Fruit fly (Drosophila melanogaster) whole organism, pupa: ENCODE results near the gene CG13005.

ENCODE experiments used
- CG10348 ChIP-seq: fragments of 200-800 bp; sonication (Bioruptor generic); IDR thresholded peaks from 2 replicates; pipeline ENCODE4 v1.3.6; 2022; ENCODE audit warnings: missing biosample characterization, missing genetic modification characterization
- CG13204 ChIP-seq: fragments of 200-800 bp; sonication (Bioruptor generic); optimal IDR thresholded peaks from 2 replicates; lab custom pipeline; 2018; ENCODE audit warnings: missing biosample characterization, mild to moderate bottlenecking, missing genetic modification characterization, moderate library complexity
- CG15710 ChIP-seq: fragments of 200-800 bp; sonication (Bioruptor generic); optimal IDR thresholded peaks from 2 replicates; lab custom pipeline; 2018; ENCODE audit warnings: missing biosample characterization, mild to moderate bottlenecking, missing genetic modification characterization, moderate library complexity
- CG32121 ChIP-seq: fragments of 200-800 bp; sonication (Bioruptor generic); IDR thresholded peaks from 2 replicates; pipeline ENCODE4 v1.3.6; 2022; ENCODE audit warnings: missing biosample characterization, missing genetic modification characterization
- CG34367 ChIP-seq: fragments of 200-800 bp; sonication (Bioruptor generic); optimal IDR thresholded peaks from 2 replicates; lab custom pipeline; 2018; ENCODE audit warnings: missing biosample characterization, mild to moderate bottlenecking, missing genetic modification characterization
- CG4496 ChIP-seq: fragments of 200-800 bp; sonication (Bioruptor generic); IDR thresholded peaks from 3 replicates; pipeline ENCODE4 v1.3.6; 2022; ENCODE audit warnings: missing biosample characterization, missing genetic modification characterization
- CG8159 ChIP-seq: fragments of 200-800 bp; sonication (Bioruptor generic); optimal IDR thresholded peaks from 3 replicates; lab custom pipeline; 2018; ENCODE audit warnings: missing biosample characterization, mild to moderate bottlenecking, missing genetic modification characterization, moderate library complexity
- CG8301 ChIP-seq: fragments of 200-800 bp; sonication (Bioruptor generic); optimal IDR thresholded peaks from 2 replicates; lab custom pipeline; 2018; ENCODE audit warnings: missing biosample characterization, mild to moderate bottlenecking, missing genetic modification characterization
- EcR ChIP-seq: fragments of 200-800 bp; sonication (Bioruptor generic); optimal IDR thresholded peaks from 3 replicates; lab custom pipeline; 2019; ENCODE audit warnings: missing biosample characterization, missing genetic modification characterization, mild to moderate bottlenecking, moderate library complexity, missing genetic modification reagents
- Ets98B ChIP-seq: fragments of 200-800 bp; sonication (Bioruptor generic); IDR thresholded peaks from 2 replicates; pipeline ENCODE4 v1.3.6; 2022; ENCODE audit warnings: missing biosample characterization, missing genetic modification characterization
- Pif1A ChIP-seq: fragments of 200-800 bp; sonication (Bioruptor generic); optimal IDR thresholded peaks from 3 replicates; lab custom pipeline; 2016; ENCODE audit warnings: missing biosample characterization, missing genetic modification characterization
- Pif1B ChIP-seq: fragments of 200-800 bp; sonication (Bioruptor generic); optimal IDR thresholded peaks from 3 replicates; lab custom pipeline; 2016; ENCODE audit warnings: missing biosample characterization, missing genetic modification characterization
- fd96Ca ChIP-seq: fragments of 200-800 bp; sonication (Bioruptor generic); IDR thresholded peaks from 3 replicates; pipeline ENCODE4 v1.3.6; 2022; ENCODE audit warnings: missing biosample characterization, missing genetic modification characterization
- gl ChIP-seq: fragments of 200-800 bp; sonication (Bioruptor generic); optimal IDR thresholded peaks from 2 replicates; lab custom pipeline; 2018; ENCODE audit warnings: missing biosample characterization, mild to moderate bottlenecking, missing genetic modification characterization

- TF ChIP-seq CG4496 (GFP tag; lab: Robert Waterston, UW) (no peak), CG15710 (no peak), CG34367 (tag; lab: Kevin White, UChicago) (no peak), CG8301 (no peak), CG10348 (GFP tag; lab: Robert Waterston, UW) (no peak), Pif1B (GFP tag; lab: Kevin White, UChicago) (no peak), CG8159 (tag; lab: Kevin White, UChicago) (no peak), gl (no peak), EcR (GFP tag; lab: Kevin White, UChicago) (no peak), fd96Ca (GFP tag; lab: Robert Waterston, UW) (no peak), CG13204 (GFP tag; lab: Kevin White, UChicago) (no peak), Ets98B (no peak), Pif1A (GFP tag; lab: Kevin White, UChicago) (no peak), CG32121 (GFP tag; lab: Robert Waterston, UW) (no peak)
These were observed 5.6 kb downstream of the CG13005 start for dm6 chrX:16809093-16809492.
